Fruit fly (Drosophila melanogaster) whole organism, embryonic: ENCODE data around the gene Dsor1.
A peak's percentile ranks its signal among the peaks of the same experiment; 100 is the strongest.

Experiments
- ATbp ChIP-seq: fragments of 200-800 bp; sonication (Bioruptor generic); optimal IDR thresholded peaks from 2 replicates; lab custom pipeline; 2017; ENCODE audit warnings: missing biosample characterization, mild to moderate bottlenecking, missing genetic modification characterization, missing genetic modification reagents
- CG10209 ChIP-seq: fragments of 200-800 bp; sonication (Bioruptor generic); optimal IDR thresholded peaks from 3 replicates; lab custom pipeline; 2017; ENCODE audit warnings: missing biosample characterization, mild to moderate bottlenecking, missing genetic modification characterization, missing genetic modification reagents
- CG10979 ChIP-seq: fragments of 200-800 bp; sonication (Bioruptor generic); optimal IDR thresholded peaks from 2 replicates; lab custom pipeline; 2018; ENCODE audit warnings: missing biosample characterization, mild to moderate bottlenecking, missing genetic modification characterization, moderate library complexity
- CG11695 ChIP-seq: fragments of 200-800 bp; sonication (Bioruptor generic); IDR thresholded peaks from 3 replicates; pipeline ENCODE4 v1.3.6; 2022; ENCODE audit warnings: missing biosample characterization, missing genetic modification characterization
- CG12071 ChIP-seq: fragments of 200-800 bp; sonication (Bioruptor generic); optimal IDR thresholded peaks from 3 replicates; lab custom pipeline; 2018; ENCODE audit warnings: missing biosample characterization, mild to moderate bottlenecking, missing genetic modification characterization
- CG12104 ChIP-seq: fragments of 200-800 bp; sonication (Bioruptor generic); optimal IDR thresholded peaks from 3 replicates; lab custom pipeline; 2016; ENCODE audit warnings: missing biosample characterization, missing genetic modification characterization
- CG12769 ChIP-seq: fragments of 200-800 bp; sonication (Bioruptor generic); optimal IDR thresholded peaks from 2 replicates; lab custom pipeline; 2019; ENCODE audit warnings: missing biosample characterization, mild to moderate bottlenecking, missing genetic modification characterization, moderate library complexity
- CG13296 ChIP-seq: fragments of 200-800 bp; sonication (Bioruptor generic); optimal IDR thresholded peaks from 3 replicates; lab custom pipeline; 2018; ENCODE audit warnings: missing biosample characterization, mild to moderate bottlenecking, missing genetic modification characterization
- CG14441 ChIP-seq: fragments of 200-800 bp; sonication (Bioruptor generic); IDR thresholded peaks from 2 replicates; pipeline ENCODE4 v1.3.6; 2022; ENCODE audit warnings: missing biosample characterization, missing genetic modification characterization
- CG15479 ChIP-seq: fragments of 200-800 bp; sonication (Bioruptor generic); optimal IDR thresholded peaks from 3 replicates; lab custom pipeline; 2019; ENCODE audit warnings: missing biosample characterization, mild to moderate bottlenecking, missing genetic modification characterization, moderate library complexity
- CG17802 ChIP-seq: fragments of 200-800 bp; sonication (Bioruptor generic); optimal IDR thresholded peaks from 2 replicates; lab custom pipeline; 2018; ENCODE audit warnings: missing biosample characterization, mild to moderate bottlenecking, missing genetic modification characterization, moderate library complexity
- CG2120 ChIP-seq: fragments of 200-800 bp; sonication (Bioruptor generic); optimal IDR thresholded peaks from 3 replicates; lab custom pipeline; 2016; ENCODE audit warnings: missing biosample characterization, missing genetic modification characterization
- CG2202 ChIP-seq: fragments of 200-800 bp; sonication (Bioruptor generic); optimal IDR thresholded peaks from 2 replicates; lab custom pipeline; 2018; ENCODE audit warnings: missing biosample characterization, mild to moderate bottlenecking, missing genetic modification characterization
- CG3065 ChIP-seq: fragments of 200-800 bp; sonication (Bioruptor generic); optimal IDR thresholded peaks from 2 replicates; lab custom pipeline; 2016; ENCODE audit warnings: missing biosample characterization, missing genetic modification characterization
- CG31388 ChIP-seq: fragments of 200-800 bp; sonication (Bioruptor generic); optimal IDR thresholded peaks from 2 replicates; lab custom pipeline; 2016; ENCODE audit warnings: missing biosample characterization, missing genetic modification characterization
- CG3281 ChIP-seq: fragments of 200-800 bp; sonication (Bioruptor generic); optimal IDR thresholded peaks from 3 replicates; lab custom pipeline; 2017; ENCODE audit warnings: missing biosample characterization, mild to moderate bottlenecking, missing genetic modification characterization
- CG33213 ChIP-seq: fragments of 200-800 bp; sonication (Bioruptor generic); optimal IDR thresholded peaks from 3 replicates; lab custom pipeline; 2016; ENCODE audit warnings: missing biosample characterization, missing genetic modification characterization
- CG6813 ChIP-seq: fragments of 200-800 bp; sonication (Bioruptor generic); optimal IDR thresholded peaks from 2 replicates; lab custom pipeline; 2017; ENCODE audit warnings: missing biosample characterization, missing genetic modification characterization, mild to moderate bottlenecking, moderate library complexity, missing genetic modification reagents
- CG7357 ChIP-seq: fragments of 200-800 bp; sonication (Bioruptor generic); IDR thresholded peaks from 3 replicates; pipeline ENCODE4 v1.3.6; 2022; ENCODE audit warnings: missing biosample characterization, missing genetic modification characterization
- CG7745 ChIP-seq: fragments of 200-800 bp; sonication (Bioruptor generic); optimal IDR thresholded peaks from 2 replicates; lab custom pipeline; 2018; ENCODE audit warnings: missing biosample characterization, mild to moderate bottlenecking, missing genetic modification characterization, moderate library complexity
- Dll ChIP-seq: fragments of 200-800 bp; sonication (Bioruptor generic); IDR thresholded peaks from 4 replicates; pipeline ENCODE4 v1.3.6; 2022; ENCODE audit warnings: missing biosample characterization, missing genetic modification characterization; ENCODE audit not compliant: partially characterized antibody
- Doc3 ChIP-seq: fragments of 200-800 bp; sonication (Bioruptor generic); IDR thresholded peaks from 3 replicates; pipeline ENCODE4 v1.3.6; 2022; ENCODE audit warnings: missing biosample characterization, missing genetic modification characterization; ENCODE audit not compliant: partially characterized antibody
- Drgx ChIP-seq: fragments of 200-800 bp; sonication (Bioruptor generic); IDR thresholded peaks from 2 replicates; pipeline ENCODE4 v1.3.6; 2022; ENCODE audit warnings: missing biosample characterization, missing genetic modification characterization
- H2.0 ChIP-seq: fragments of 200-800 bp; sonication (Bioruptor generic); IDR thresholded peaks from 2 replicates; pipeline ENCODE4 v1.3.6; 2022; ENCODE audit warnings: missing biosample characterization, missing genetic modification characterization
- Hey ChIP-seq: fragments of 200-800 bp; sonication (Bioruptor generic); optimal IDR thresholded peaks from 3 replicates; lab custom pipeline; 2018; ENCODE audit warnings: missing biosample characterization, mild to moderate bottlenecking, missing genetic modification characterization
- HmgD ChIP-seq: fragments of 200-800 bp; sonication (Bioruptor generic); optimal IDR thresholded peaks from 3 replicates; lab custom pipeline; 2016; ENCODE audit warnings: missing biosample characterization, missing genetic modification characterization
- Mrtf ChIP-seq: fragments of 200-800 bp; sonication (Bioruptor generic); IDR thresholded peaks from 3 replicates; pipeline ENCODE4 v1.3.6; 2022; ENCODE audit warnings: missing biosample characterization, missing genetic modification characterization
- NfI ChIP-seq: fragments of 200-800 bp; sonication (Bioruptor generic); optimal IDR thresholded peaks from 3 replicates; lab custom pipeline; 2018; ENCODE audit warnings: missing biosample characterization, mild to moderate bottlenecking, missing genetic modification characterization, moderate library complexity
- Oaz ChIP-seq: fragments of 200-800 bp; sonication (Bioruptor generic); IDR thresholded peaks from 2 replicates; pipeline ENCODE4 v1.3.6; 2022; ENCODE audit warnings: missing biosample characterization, missing genetic modification characterization
- Opbp ChIP-seq: fragments of 200-800 bp; sonication (Bioruptor generic); IDR thresholded peaks from 3 replicates; pipeline ENCODE4 v1.3.6; 2022; ENCODE audit warnings: missing biosample characterization, missing genetic modification characterization; ENCODE audit not compliant: partially characterized antibody
- PHDP ChIP-seq: fragments of 200-800 bp; sonication (Bioruptor generic); optimal IDR thresholded peaks from 3 replicates; lab custom pipeline; 2018; ENCODE audit warnings: missing biosample characterization, mild to moderate bottlenecking, missing genetic modification characterization, moderate library complexity
- Sry-δ ChIP-seq: fragments of 200-800 bp; sonication (Bioruptor generic); optimal IDR thresholded peaks from 2 replicates; lab custom pipeline; 2016; ENCODE audit warnings: missing biosample characterization, missing genetic modification characterization
- al ChIP-seq: fragments of 200-800 bp; sonication (Bioruptor generic); IDR thresholded peaks from 2 replicates; pipeline ENCODE4 v1.3.6; 2022; ENCODE audit warnings: missing biosample characterization, missing genetic modification characterization
- cg ChIP-seq: fragments of 200-800 bp; sonication (Bioruptor generic); optimal IDR thresholded peaks from 3 replicates; lab custom pipeline; 2019; ENCODE audit warnings: missing biosample characterization, mild to moderate bottlenecking, missing genetic modification characterization, moderate library complexity
- disco-r ChIP-seq: fragments of 200-800 bp; sonication (Bioruptor generic); optimal IDR thresholded peaks from 2 replicates; lab custom pipeline; 2016; ENCODE audit warnings: missing biosample characterization, missing genetic modification characterization
- ewg ChIP-seq: fragments of 200-800 bp; sonication (Bioruptor generic); optimal IDR thresholded peaks from 3 replicates; lab custom pipeline; 2017; ENCODE audit warnings: mild to moderate bottlenecking, missing biosample characterization, missing genetic modification reagents, missing genetic modification characterization
- hb ChIP-seq: fragments of 200-800 bp; sonication (Bioruptor generic); IDR thresholded peaks from 3 replicates; pipeline ENCODE4 v1.3.6; 2022; ENCODE audit warnings: missing biosample characterization, missing genetic modification characterization; ENCODE audit not compliant: partially characterized antibody
- hbn ChIP-seq: fragments of 200-800 bp; sonication (Bioruptor generic); IDR thresholded peaks from 2 replicates; pipeline ENCODE4 v1.3.6; 2022; ENCODE audit warnings: missing biosample characterization, missing genetic modification characterization; ENCODE audit not compliant: partially characterized antibody
- her ChIP-seq: fragments of 200-800 bp; sonication (Bioruptor generic); optimal IDR thresholded peaks from 2 replicates; lab custom pipeline; 2016; ENCODE audit warnings: missing biosample characterization, missing genetic modification characterization
- inv ChIP-seq: fragments of 200-800 bp; sonication (Bioruptor generic); IDR thresholded peaks from 2 replicates; pipeline ENCODE4 v1.3.6; 2022; ENCODE audit warnings: missing biosample characterization, missing genetic modification characterization; ENCODE audit not compliant: partially characterized antibody
- knrl ChIP-seq: fragments of 200-800 bp; sonication (Bioruptor generic); IDR thresholded peaks from 3 replicates; pipeline ENCODE4 v1.3.6; 2022; ENCODE audit warnings: missing biosample characterization, missing genetic modification characterization; ENCODE audit not compliant: partially characterized antibody
- lbe ChIP-seq: fragments of 200-800 bp; sonication (Bioruptor generic); optimal IDR thresholded peaks from 2 replicates; lab custom pipeline; 2016; ENCODE audit warnings: missing biosample characterization, mild to moderate bottlenecking, missing genetic modification characterization
- pb ChIP-seq: fragments of 200-800 bp; sonication (Bioruptor generic); optimal IDR thresholded peaks from 3 replicates; lab custom pipeline; 2016; ENCODE audit warnings: missing biosample characterization, missing genetic modification characterization
- ranshi ChIP-seq: fragments of 200-800 bp; sonication (Bioruptor generic); IDR thresholded peaks from 2 replicates; pipeline ENCODE4 v1.3.6; 2022; ENCODE audit warnings: missing biosample characterization, missing genetic modification characterization
- schlank ChIP-seq: fragments of 200-800 bp; sonication (Bioruptor generic); optimal IDR thresholded peaks from 2 replicates; lab custom pipeline; 2018; ENCODE audit warnings: missing biosample characterization, mild to moderate bottlenecking, missing genetic modification characterization
- shn ChIP-seq: fragments of 200-800 bp; sonication (Bioruptor generic); optimal IDR thresholded peaks from 3 replicates; lab custom pipeline; 2016; ENCODE audit warnings: missing biosample characterization, missing genetic modification characterization
- sim ChIP-seq: fragments of 200-800 bp; sonication (Bioruptor generic); IDR thresholded peaks from 2 replicates; pipeline ENCODE4 v1.3.6; 2022; ENCODE audit warnings: missing biosample characterization, missing genetic modification characterization
- sisA ChIP-seq: fragments of 200-800 bp; sonication (Bioruptor generic); IDR thresholded peaks from 2 replicates; pipeline ENCODE4 v1.3.6; 2022; ENCODE audit warnings: missing biosample characterization, missing genetic modification characterization
- slbo ChIP-seq: fragments of 200-800 bp; sonication (Bioruptor generic); IDR thresholded peaks from 2 replicates; pipeline ENCODE4 v1.3.6; 2022; ENCODE audit warnings: missing biosample characterization, missing genetic modification characterization
- sqz ChIP-seq: fragments of 200-800 bp; sonication (Bioruptor generic); optimal IDR thresholded peaks from 3 replicates; lab custom pipeline; 2018; ENCODE audit warnings: missing biosample characterization, mild to moderate bottlenecking, missing genetic modification characterization
- wek ChIP-seq: fragments of 200-800 bp; sonication (Bioruptor generic); optimal IDR thresholded peaks from 3 replicates; lab custom pipeline; 2018; ENCODE audit warnings: missing biosample characterization, mild to moderate bottlenecking, missing genetic modification characterization, moderate library complexity

Dsor1 gene

dm6 chrX:9248040-9248439 is 898 bp downstream of the Dsor1 start (continued):
- TF ChIP-seq sim (GFP tag; lab: Robert Waterston, UW) (no peak), slbo (GFP tag; lab: Robert Waterston, UW) (no peak), H2.0 (GFP tag; lab: Robert Waterston, UW) (no peak), wek (GFP tag; lab: Kevin White, UChicago) (no peak), CG12071 (no peak), sqz (GFP tag; lab: Kevin White, UChicago) (no peak), disco-r (no peak), Oaz (no peak), Hey (no peak), CG14441 (0 out of 2 replicates have a peak, but pooled peaks have one; percentile 20), CG12769 (tag; lab: Kevin White, UChicago) (no peak), hb (no peak), schlank (tag; lab: Kevin White, UChicago) (no peak), hbn (GFP tag; lab: Robert Waterston, UW) (no peak), CG10209 (no peak), pb (GFP tag; lab: Kevin White, UChicago) (no peak), shn (GFP tag; lab: Kevin White, UChicago) (no peak), ATbp (GFP tag; lab: Kevin White, UChicago) (no peak), Doc3 (GFP tag; lab: Robert Waterston, UW) (no peak), CG2120 (no peak), ranshi (GFP tag; lab: Robert Waterston, UW) (0 out of 2 replicates have a peak, but pooled peaks have one; percentile 28), al (GFP tag; lab: Robert Waterston, UW) (no peak), CG11695 (GFP tag; lab: Robert Waterston, UW) (no peak), ewg (no peak), CG10979 (tag; lab: Kevin White, UChicago) (peak; percentile 53), CG3065 (GFP tag; lab: Kevin White, UChicago) (no peak), her (GFP tag; lab: Kevin White, UChicago) (no peak), CG15479 (no peak), CG2202 (tag; lab: Kevin White, UChicago) (no peak), cg (peak; percentile 61), CG7357 (GFP tag; lab: Robert Waterston, UW) (no peak), HmgD (no peak), CG3281 (GFP tag; lab: Kevin White, UChicago) (no peak), CG31388 (no peak), Mrtf (GFP tag; lab: Robert Waterston, UW) (no peak), CG12104 (GFP tag; lab: Kevin White, UChicago) (no peak), knrl (no peak), CG13296 (no peak), lbe (GFP tag; lab: Kevin White, UChicago) (no peak), CG7745 (tag; lab: Kevin White, UChicago) (no peak), Dll (GFP tag; lab: Robert Waterston, UW) (no peak), sisA (GFP tag; lab: Robert Waterston, UW) (no peak), PHDP (tag; lab: Kevin White, UChicago) (no peak), Sry-δ (GFP tag; lab: Kevin White, UChicago) (no peak), CG33213 (GFP tag; lab: Kevin White, UChicago) (no peak), CG6813 (GFP tag; lab: Kevin White, UChicago) (no peak), CG17802 (tag; lab: Kevin White, UChicago) (no peak), Drgx (GFP tag; lab: Robert Waterston, UW) (peak; percentile 39; the same call in 1 of the 2 replicates), inv (GFP tag; lab: Robert Waterston, UW) (no peak), Opbp (GFP tag; lab: Robert Waterston, UW) (no peak), NfI (no peak)
